Worm (Caenorhabditis elegans) whole organism, L2 larva: ENCODE results near the gene srw-113.
"Not testable (repeated sequence)": the region's sequence is repeated elsewhere in the genome, so short reads cannot be mapped to it uniquely, and the experiment has no call there.

Experiments
- C34F6.9 ChIP-seq: fragments of 150-350 bp; optimal IDR thresholded peaks from 2 replicates; lab custom pipeline; 2014; ENCODE audit warnings: missing biosample characterization, missing genetic modification characterization
- F13H6.1 ChIP-seq: sonication (generic microtip); optimal IDR thresholded peaks from 2 replicates; lab custom pipeline; 2016; ENCODE audit warnings: missing genetic modification characterization, missing compliant biosample characterization
- R02D3.7 ChIP-seq: fragments of 150-350 bp; optimal IDR thresholded peaks from 2 replicates; lab custom pipeline; 2014; ENCODE audit warnings: missing biosample characterization, missing genetic modification characterization
- Y55F3AM.14 ChIP-seq: fragments of 200-800 bp; sonication (Bioruptor generic); optimal IDR thresholded peaks from 2 replicates; lab custom pipeline; 2018; ENCODE audit warnings: mild to moderate bottlenecking, missing genetic modification characterization, missing compliant biosample characterization
- alr-1 ChIP-seq: fragments of 150-350 bp; optimal IDR thresholded peaks from 2 replicates; lab custom pipeline; 2014; ENCODE audit warnings: missing biosample characterization, missing genetic modification characterization
- ama-1 ChIP-seq: fragments of 150-350 bp; optimal IDR thresholded peaks from 2 replicates; lab custom pipeline; 2018; ENCODE audit warnings: inconsistent platforms
- blmp-1 ChIP-seq: sonication (generic microtip); optimal IDR thresholded peaks from 2 replicates; lab custom pipeline; 2017; ENCODE audit warnings: missing genetic modification characterization, mild to moderate bottlenecking, missing compliant biosample characterization, antibody characterized with exemption, moderate library complexity; ENCODE audit not compliant: insufficient read depth
- ceh-16 ChIP-seq: fragments of 150-350 bp; optimal IDR thresholded peaks from 2 replicates; lab custom pipeline; 2014; ENCODE audit warnings: missing biosample characterization, missing genetic modification characterization
- ceh-82 ChIP-seq: fragments of 150-350 bp; optimal IDR thresholded peaks from 2 replicates; lab custom pipeline; 2014; ENCODE audit warnings: missing biosample characterization, missing genetic modification characterization
- crh-2 ChIP-seq: sonication (generic microtip); optimal IDR thresholded peaks from 2 replicates; lab custom pipeline; 2017; ENCODE audit warnings: missing biosample characterization, missing genetic modification characterization
- egl-27 ChIP-seq: sonication (generic microtip); optimal IDR thresholded peaks from 3 replicates; lab custom pipeline; 2017; ENCODE audit warnings: missing biosample characterization, missing genetic modification reagents, missing genetic modification characterization
- elt-1 ChIP-seq: fragments of 150-350 bp; optimal IDR thresholded peaks from 2 replicates; lab custom pipeline; 2014; ENCODE audit warnings: missing biosample characterization, missing genetic modification characterization
- elt-3 ChIP-seq: sonication (generic microtip); optimal IDR thresholded peaks from 2 replicates; lab custom pipeline; 2017; ENCODE audit warnings: missing biosample characterization, missing genetic modification characterization
- fos-1 ChIP-seq: fragments of 150-350 bp; optimal IDR thresholded peaks from 2 replicates; lab custom pipeline; 2014; ENCODE audit warnings: missing biosample characterization, missing genetic modification characterization
- gmeb-1 ChIP-seq: fragments of 150-350 bp; optimal IDR thresholded peaks from 2 replicates; lab custom pipeline; 2014; ENCODE audit warnings: missing biosample characterization, missing genetic modification characterization
- lin-11 ChIP-seq: fragments of 150-350 bp; sonication (generic microtip); optimal IDR thresholded peaks from 2 replicates; lab custom pipeline; 2014; ENCODE audit warnings: missing biosample characterization, missing genetic modification characterization, inconsistent platforms, mixed read lengths
- lin-39 ChIP-seq: fragments of 150-350 bp; optimal IDR thresholded peaks from 2 replicates; lab custom pipeline; 2014; ENCODE audit warnings: missing biosample characterization, missing genetic modification reagents, missing genetic modification characterization
- mab-5 ChIP-seq: fragments of 150-350 bp; optimal IDR thresholded peaks from 2 replicates; lab custom pipeline; 2014; ENCODE audit warnings: missing biosample characterization, missing genetic modification characterization
- mbf-1 ChIP-seq: sonication (generic microtip); optimal IDR thresholded peaks from 2 replicates; lab custom pipeline; 2017; ENCODE audit warnings: missing biosample characterization, missing genetic modification characterization
- mdl-1 ChIP-seq, 2 experiments: fragments of 150-350 bp in 1 of 2; sonication (generic microtip) in 1 of 2; optimal IDR thresholded peaks; 2 replicates each; lab custom pipeline; 2017; ENCODE audit warnings: missing biosample characterization in 2 of 2, missing genetic modification characterization in 2 of 2
- nhr-10 ChIP-seq: sonication (generic microtip); optimal IDR thresholded peaks from 2 replicates; lab custom pipeline; 2017; ENCODE audit warnings: missing biosample characterization, missing genetic modification characterization
- nhr-11 ChIP-seq: fragments of 150-350 bp; optimal IDR thresholded peaks from 2 replicates; lab custom pipeline; 2014; ENCODE audit warnings: missing biosample characterization, missing genetic modification characterization
- nhr-23 ChIP-seq: fragments of 150-350 bp; optimal IDR thresholded peaks from 2 replicates; lab custom pipeline; 2014; ENCODE audit warnings: missing biosample characterization, missing genetic modification reagents, missing genetic modification characterization
- nhr-6 ChIP-seq: fragments of 150-350 bp; optimal IDR thresholded peaks from 2 replicates; lab custom pipeline; 2014; ENCODE audit warnings: missing biosample characterization, missing genetic modification characterization
- nhr-77 ChIP-seq: fragments of 150-350 bp; optimal IDR thresholded peaks from 2 replicates; lab custom pipeline; 2014; ENCODE audit warnings: missing biosample characterization, missing genetic modification characterization
- skn-1 ChIP-seq: sonication (generic microtip); optimal IDR thresholded peaks from 2 replicates; lab custom pipeline; 2017; ENCODE audit warnings: missing biosample characterization, missing genetic modification characterization
- sma-3 ChIP-seq: sonication (generic microtip); optimal IDR thresholded peaks from 2 replicates; lab custom pipeline; 2016; ENCODE audit warnings: missing genetic modification reagents, missing genetic modification characterization, missing compliant biosample characterization
- sma-9 ChIP-seq, 2 experiments: fragments of 150-350 bp in 1 of 2; sonication (generic microtip) in 1 of 2; optimal IDR thresholded peaks; 2 replicates each; lab custom pipeline; 2014 to 2016; ENCODE audit warnings: missing genetic modification characterization in 2 of 2, mild to moderate bottlenecking in 1 of 2, missing biosample characterization in 1 of 2, missing compliant biosample characterization in 1 of 2, missing genetic modification reagents in 1 of 2, moderate library complexity in 1 of 2
- snpc-4 ChIP-seq: fragments of 150-350 bp; optimal IDR thresholded peaks from 2 replicates; lab custom pipeline; 2014; ENCODE audit warnings: missing biosample characterization, missing genetic modification characterization
- unc-55 ChIP-seq: fragments of 150-350 bp; sonication (generic microtip); optimal IDR thresholded peaks from 3 replicates; lab custom pipeline; 2014; ENCODE audit warnings: missing biosample characterization, missing genetic modification reagents, missing genetic modification characterization
- zag-1 ChIP-seq: fragments of 150-350 bp; optimal IDR thresholded peaks from 2 replicates; lab custom pipeline; 2014; ENCODE audit warnings: missing biosample characterization, missing genetic modification characterization
- ztf-1 ChIP-seq: fragments of 200-800 bp; sonication (Bioruptor generic); conservative IDR thresholded peaks from 2 replicates; pipeline ENCODE4 v1.3.6; 2022; ENCODE audit warnings: missing genetic modification characterization, missing compliant biosample characterization
- ztf-11 ChIP-seq: sonication (generic microtip); optimal IDR thresholded peaks from 2 replicates; lab custom pipeline; 2017; ENCODE audit warnings: missing biosample characterization, missing genetic modification characterization
- ztf-4 ChIP-seq: fragments of 150-350 bp; optimal IDR thresholded peaks from 2 replicates; lab custom pipeline; 2014; ENCODE audit warnings: missing biosample characterization, missing genetic modification characterization

Gene srw-113

ce11 chrV:15354648-15355047 is 21.7 kb downstream of the srw-113 start, which contains the start of gene C29F3.7:
C29F3.7 (plus strand) TSS chrV:15354901.
- TF ChIP-seq elt-1 (tag; lab: Kevin White, UChicago) (no peak), crh-2 (no peak), ztf-11 (tag; lab: Kevin White, UChicago) (no peak), C34F6.9 (no peak), nhr-6 (no peak), Y55F3AM.14 (GFP tag; lab: Kevin White, UChicago) (no peak), skn-1 (tag; lab: Kevin White, UChicago) (no peak), ceh-82 (tag; lab: Kevin White, UChicago) (no peak), gmeb-1 (tag; lab: Kevin White, UChicago) (peak; percentile 44), sma-9 (GFP tag; optimal IDR thresholded peaks at IDR 0.05; lab: Kevin White, UChicago) (peak; percentile 87), sma-9 (tag; optimal IDR thresholded peaks at IDR 0.05; lab: Kevin White, UChicago) (no peak), fos-1 (tag; lab: Kevin White, UChicago) (peak; percentile 97), F13H6.1 (tag; lab: Kevin White, UChicago) (no peak), nhr-23 (tag; lab: Kevin White, UChicago) (no peak), zag-1 (tag; lab: Kevin White, UChicago) (no peak), ztf-4 (tag; lab: Kevin White, UChicago) (no peak), R02D3.7 (tag; lab: Kevin White, UChicago) (no peak)

DNA sequence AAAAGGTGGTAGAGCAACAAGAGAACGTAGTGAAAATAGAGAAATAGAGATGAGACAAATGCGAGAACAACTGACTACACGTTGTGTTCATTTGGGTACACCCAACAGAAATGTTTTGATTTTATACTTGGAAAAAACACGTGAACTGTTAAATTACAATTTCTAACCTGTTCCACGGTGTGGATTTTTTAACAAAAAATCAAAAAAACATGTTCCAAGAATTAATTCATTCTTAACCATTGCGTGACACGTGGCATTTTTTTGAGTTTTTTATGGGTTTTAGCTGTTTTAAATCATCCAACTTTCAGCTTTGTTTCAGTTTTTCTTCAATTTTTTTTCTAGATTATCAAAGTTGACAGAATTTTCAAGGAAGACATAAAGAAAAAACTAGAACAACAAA is 28.5 kb downstream of the srw-113 start, which contains the start of gene ech-1.1:
Gene ech-1.1 (minus strand): TSS at position 101 of the 400 bp plus-strand sequence.
- TF ChIP-seq nhr-11, elt-1, R02D3.7 (tag; lab: Kevin White, UChicago): not testable (repeated sequence)

- TF ChIP-seq alr-1 (tag; lab: Kevin White, UChicago) (no peak), unc-55 (GFP tag; lab: Kevin White, UChicago) (no peak), gmeb-1 (tag; lab: Kevin White, UChicago) (no peak)
These were observed 34.8 kb downstream of the srw-113 start for ce11 chrV:15367770-15368169.

- TF ChIP-seq unc-55 (GFP tag; lab: Kevin White, UChicago): no peak
- TF ChIP-seq lin-11 (tag; lab: Kevin White, UChicago): no peak
- no peak for TF ChIP-seq nhr-77 (tag; lab: Kevin White, UChicago)
- TF ChIP-seq F13H6.1 (tag; lab: Kevin White, UChicago): no peak
- TF ChIP-seq crh-2: no peak
- TF ChIP-seq fos-1 (tag; lab: Kevin White, UChicago): no peak
- TF ChIP-seq lin-39: no peak
- no peak for TF ChIP-seq ceh-82 (tag; lab: Kevin White, UChicago)
- TF ChIP-seq elt-3 (tag; lab: Kevin White, UChicago): no peak
- TF ChIP-seq ceh-16: no peak
- TF ChIP-seq alr-1 (tag; lab: Kevin White, UChicago): no peak
- no peak for TF ChIP-seq ztf-1
These were observed 36.8 kb downstream of the srw-113 start, which contains the start of gene nhr-269 for ce11 chrV:15369707-15370106. nhr-269 (minus strand) TSS chrV:15369807.

ce11 chrV:15376223-15376622 is 43.3 kb downstream of the srw-113 start, which contains the start of gene srh-52:
srh-52 (minus strand) TSS chrV:15376323.
- TF ChIP-seq egl-27 (tag; lab: Kevin White, UChicago) (no peak), ceh-16 (no peak), zag-1 (tag; lab: Kevin White, UChicago) (no peak)
- TF ChIP-seq, all 48 proteins: peak for 0

DNA sequence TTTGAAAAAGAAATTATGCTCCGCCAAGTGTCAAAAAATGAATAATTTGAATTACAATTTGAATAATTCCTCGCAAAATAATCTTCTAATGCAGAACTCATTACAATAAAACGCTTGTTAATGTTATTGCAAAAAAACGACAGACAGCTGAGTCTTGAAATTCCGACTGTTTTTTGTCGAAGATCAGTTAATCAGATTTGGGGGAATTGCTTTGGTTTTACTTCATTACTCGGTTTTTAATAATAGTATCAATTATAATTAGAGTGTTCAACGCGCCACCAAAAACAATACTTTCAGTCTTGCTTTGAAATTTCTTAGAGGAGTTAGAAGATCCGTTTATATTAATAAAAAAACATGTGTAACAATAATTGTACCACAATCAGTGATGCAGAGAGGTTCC is 45.0 kb downstream of the srw-113 start, which contains the start of gene srh-122:
Gene srh-122 (minus strand): TSS at position 101 of the 400 bp plus-strand sequence.
- TF ChIP-seq nhr-23 (tag; lab: Kevin White, UChicago): no peak

ce11 chrV:15379817-15380216 is 46.9 kb downstream of the srw-113 start, which contains the start of gene srh-251:
srh-251 (minus strand) TSS chrV:15379917.
- TF ChIP-seq ceh-82 (tag; lab: Kevin White, UChicago) (no peak), nhr-10 (tag; lab: Kevin White, UChicago) (no peak), Y55F3AM.14 (GFP tag; lab: Kevin White, UChicago) (no peak), elt-1 (tag; lab: Kevin White, UChicago) (no peak), sma-9 (GFP tag; optimal IDR thresholded peaks at IDR 0.05; lab: Kevin White, UChicago) (no peak), sma-9 (tag; optimal IDR thresholded peaks at IDR 0.05; lab: Kevin White, UChicago) (no peak), mab-5 (tag; lab: Kevin White, UChicago) (no peak), R02D3.7 (tag; lab: Kevin White, UChicago) (no peak), sma-3 (no peak), egl-27 (tag; lab: Kevin White, UChicago) (no peak), snpc-4 (tag; lab: Kevin White, UChicago) (no peak), ama-1 (lab: Kevin White, UChicago) (no peak), nhr-23 (tag; lab: Kevin White, UChicago) (no peak), mdl-1 (tag; optimal IDR thresholded peaks at IDR 0.05; lab: Kevin White, UChicago) (no peak), zag-1 (tag; lab: Kevin White, UChicago) (no peak), elt-3 (tag; lab: Kevin White, UChicago) (no peak), ztf-1 (no peak), mbf-1 (tag; lab: Kevin White, UChicago) (no peak), blmp-1 (tag; lab: Kevin White, UChicago) (no peak), ceh-16 (no peak)
